ENCODE assay signal across 2 worm cellular contexts in the genomic region with DNA sequence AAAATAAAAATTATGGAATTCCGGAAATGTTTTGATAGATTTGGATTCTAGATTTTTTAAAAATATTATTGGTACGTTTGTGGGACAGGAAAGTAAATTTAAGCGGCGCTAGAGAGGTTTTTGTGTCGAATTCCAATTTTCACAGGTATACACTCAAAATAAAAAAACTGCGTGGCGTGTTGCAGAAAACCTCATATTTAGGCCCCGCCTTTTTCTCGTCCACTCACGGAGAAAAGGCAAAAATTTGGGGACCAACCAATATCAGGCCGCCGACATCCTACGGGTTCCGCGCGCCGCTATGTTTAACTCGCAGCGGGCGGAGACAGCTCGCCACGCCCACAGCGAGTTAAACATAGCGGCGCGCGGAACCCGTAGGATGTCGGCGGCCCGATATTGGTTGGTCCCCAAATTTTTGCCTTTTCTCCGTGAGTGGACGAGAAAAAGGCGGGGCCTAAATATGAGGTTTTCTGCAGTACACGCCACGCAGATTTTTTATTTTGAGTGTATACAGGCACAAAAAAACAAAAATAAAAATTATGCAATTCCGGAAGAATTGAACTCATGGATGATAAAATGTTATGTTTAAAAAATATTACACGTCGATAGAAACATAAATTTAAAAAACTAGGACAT.
TF ChIP-seq lines count a peak whose summit lies in the region.

No protein-coding gene starts in this region.

TF ChIP-seq in whole organism, L4 larva, 104 proteins besides CTCF, POLR2A, EP300 and RAD21:
- TF ChIP-seq snpc-1.2 (GFP tag; IDR thresholded peaks at IDR 0.05; lab: Robert Waterston, UW), result peak; percentile 91
TF ChIP-seq in whole organism, L4 larva: peak in this region for 1; not testable (repeated sequence) for 103.

TF ChIP-seq in whole organism, young adult, 124 proteins besides CTCF, POLR2A, EP300 and RAD21:
- TF ChIP-seq snpc-4 (GFP tag; optimal IDR thresholded peaks at IDR 0.05; lab: Kevin White, UChicago), result peak; percentile 37
- peak in 3 of 4 experiments; percentile 68 to 95 (median 85) for TF ChIP-seq snpc-4 (tag; optimal IDR thresholded peaks at IDR 0.05; lab: Kevin White, UChicago)
- peak; percentile 91 for TF ChIP-seq attf-6 (GFP tag; IDR thresholded peaks at IDR 0.05; lab: Robert Waterston, UW)
- peak; percentile 58; the same call in 1 of the 2 replicates for TF ChIP-seq pbrm-1 (GFP tag; IDR thresholded peaks at IDR 0.05; lab: Robert Waterston, UW)
